Fruit fly (Drosophila melanogaster) whole organism, embryonic: ENCODE measurements around the gene CG4615.

Experiments used
- BEAF-32 ChIP-seq: fragments of 200-800 bp; sonication (Bioruptor generic); optimal IDR thresholded peaks from 3 replicates; lab custom pipeline; 2017; ENCODE audit warnings: missing biosample characterization, missing genetic modification characterization, mild to moderate bottlenecking, moderate library complexity, missing genetic modification reagents
- CG10321 ChIP-seq: fragments of 200-800 bp; sonication (Bioruptor generic); IDR thresholded peaks from 2 replicates; pipeline ENCODE4 v1.3.6; 2022; ENCODE audit warnings: missing biosample characterization, missing genetic modification characterization
- CG10431 ChIP-seq: fragments of 200-800 bp; sonication (Bioruptor generic); optimal IDR thresholded peaks from 3 replicates; lab custom pipeline; 2018; ENCODE audit warnings: missing biosample characterization, mild to moderate bottlenecking, missing genetic modification characterization
- CG10979 ChIP-seq: fragments of 200-800 bp; sonication (Bioruptor generic); optimal IDR thresholded peaks from 2 replicates; lab custom pipeline; 2018; ENCODE audit warnings: missing biosample characterization, mild to moderate bottlenecking, missing genetic modification characterization, moderate library complexity
- CG11085 ChIP-seq: fragments of 200-800 bp; sonication (Bioruptor generic); IDR thresholded peaks from 2 replicates; pipeline ENCODE4 v1.3.6; 2022; ENCODE audit warnings: missing biosample characterization, missing genetic modification characterization
- CG11504 ChIP-seq: fragments of 200-800 bp; sonication (Bioruptor generic); optimal IDR thresholded peaks from 3 replicates; lab custom pipeline; 2019; ENCODE audit warnings: missing biosample characterization, mild to moderate bottlenecking, missing genetic modification characterization, moderate library complexity
- CG11696 ChIP-seq: fragments of 200-800 bp; sonication (Bioruptor generic); IDR thresholded peaks from 2 replicates; pipeline ENCODE4 v1.3.6; 2022; ENCODE audit warnings: missing biosample characterization, missing genetic modification characterization
- CG12744 ChIP-seq: fragments of 200-800 bp; sonication (Bioruptor generic); optimal IDR thresholded peaks from 2 replicates; lab custom pipeline; 2016; ENCODE audit warnings: missing biosample characterization, missing genetic modification characterization
- CG13624 ChIP-seq: fragments of 200-800 bp; sonication (Bioruptor generic); optimal IDR thresholded peaks from 2 replicates; lab custom pipeline; 2016; ENCODE audit warnings: missing biosample characterization, missing genetic modification characterization
- CG14441 ChIP-seq: fragments of 200-800 bp; sonication (Bioruptor generic); IDR thresholded peaks from 2 replicates; pipeline ENCODE4 v1.3.6; 2022; ENCODE audit warnings: missing biosample characterization, missing genetic modification characterization
- CG14860 ChIP-seq: fragments of 200-800 bp; sonication (Bioruptor generic); IDR thresholded peaks from 3 replicates; pipeline ENCODE4 v1.3.6; 2022; ENCODE audit warnings: missing biosample characterization, missing genetic modification characterization; ENCODE audit not compliant: partially characterized antibody
- CG15601 ChIP-seq: fragments of 200-800 bp; sonication (Bioruptor generic); optimal IDR thresholded peaks from 3 replicates; lab custom pipeline; 2019; ENCODE audit warnings: missing biosample characterization, mild to moderate bottlenecking, missing genetic modification characterization, moderate library complexity
- CG1602 ChIP-seq: fragments of 200-800 bp; sonication (Bioruptor generic); optimal IDR thresholded peaks from 3 replicates; lab custom pipeline; 2016; ENCODE audit warnings: missing biosample characterization, missing genetic modification characterization
- CG16813 ChIP-seq: fragments of 200-800 bp; sonication (Bioruptor generic); IDR thresholded peaks from 3 replicates; pipeline ENCODE4 v1.3.6; 2022; ENCODE audit warnings: missing biosample characterization, missing genetic modification characterization; ENCODE audit not compliant: partially characterized antibody
- CG3407 ChIP-seq: fragments of 200-800 bp; sonication (Bioruptor generic); optimal IDR thresholded peaks from 2 replicates; lab custom pipeline; 2018; ENCODE audit warnings: missing biosample characterization, mild to moderate bottlenecking, missing genetic modification characterization
- CG4854 ChIP-seq: fragments of 200-800 bp; sonication (Bioruptor generic); optimal IDR thresholded peaks from 2 replicates; lab custom pipeline; 2016; ENCODE audit warnings: missing biosample characterization, missing genetic modification characterization, inconsistent platforms
- CG6254 ChIP-seq: fragments of 200-800 bp; sonication (Bioruptor generic); optimal IDR thresholded peaks from 3 replicates; lab custom pipeline; 2017; ENCODE audit warnings: mild to moderate bottlenecking, missing biosample characterization, missing genetic modification reagents, missing genetic modification characterization
- CG6689 ChIP-seq: fragments of 200-800 bp; sonication (Bioruptor generic); IDR thresholded peaks from 2 replicates; pipeline ENCODE4 v1.3.6; 2022; ENCODE audit warnings: missing biosample characterization, missing genetic modification characterization
- CG7271 ChIP-seq: fragments of 200-800 bp; sonication (Bioruptor generic); optimal IDR thresholded peaks from 2 replicates; lab custom pipeline; 2018; ENCODE audit warnings: missing biosample characterization, mild to moderate bottlenecking, missing genetic modification characterization, moderate library complexity
- CG7928 ChIP-seq: fragments of 200-800 bp; sonication (Bioruptor generic); optimal IDR thresholded peaks from 2 replicates; lab custom pipeline; 2017; ENCODE audit warnings: missing biosample characterization, mild to moderate bottlenecking, missing genetic modification characterization
- CG8388 ChIP-seq: fragments of 200-800 bp; sonication (Bioruptor generic); optimal IDR thresholded peaks from 2 replicates; lab custom pipeline; 2019; ENCODE audit warnings: missing biosample characterization, mild to moderate bottlenecking, missing genetic modification characterization, moderate library complexity
- CG8944 ChIP-seq: fragments of 200-800 bp; sonication (Bioruptor generic); optimal IDR thresholded peaks from 3 replicates; lab custom pipeline; 2016; ENCODE audit warnings: missing biosample characterization, missing genetic modification characterization
- CHES-1-like ChIP-seq: fragments of 200-800 bp; sonication (Bioruptor generic); optimal IDR thresholded peaks from 2 replicates; lab custom pipeline; 2016; ENCODE audit warnings: missing biosample characterization, missing genetic modification characterization
- Camta ChIP-seq: fragments of 200-800 bp; sonication (Bioruptor generic); optimal IDR thresholded peaks from 2 replicates; lab custom pipeline; 2016; ENCODE audit warnings: missing biosample characterization, missing genetic modification characterization
- Doc2 ChIP-seq: fragments of 200-800 bp; sonication (Bioruptor generic); IDR thresholded peaks from 2 replicates; pipeline ENCODE4 v1.3.6; 2022; ENCODE audit warnings: missing biosample characterization, missing genetic modification characterization
- Elba2 ChIP-seq: fragments of 200-800 bp; sonication (Bioruptor generic); optimal IDR thresholded peaks from 3 replicates; lab custom pipeline; 2016; ENCODE audit warnings: missing biosample characterization, missing genetic modification characterization
- Hr3 ChIP-seq: fragments of 200-800 bp; sonication (Bioruptor generic); optimal IDR thresholded peaks from 3 replicates; lab custom pipeline; 2016; ENCODE audit warnings: missing biosample characterization, missing genetic modification characterization
- MESR4 ChIP-seq: fragments of 200-800 bp; sonication (Bioruptor generic); optimal IDR thresholded peaks from 2 replicates; lab custom pipeline; 2018; ENCODE audit warnings: missing biosample characterization, mild to moderate bottlenecking, missing genetic modification characterization, moderate library complexity
- NC2β ChIP-seq: fragments of 200-800 bp; sonication (Bioruptor generic); optimal IDR thresholded peaks from 2 replicates; lab custom pipeline; 2016; ENCODE audit warnings: missing biosample characterization, missing genetic modification characterization
- Rfx ChIP-seq: fragments of 200-800 bp; sonication (Bioruptor generic); IDR thresholded peaks from 2 replicates; pipeline ENCODE4 v1.3.6; 2022; ENCODE audit warnings: missing biosample characterization, missing genetic modification characterization
- Sry-β ChIP-seq: fragments of 200-800 bp; sonication (Bioruptor generic); optimal IDR thresholded peaks from 2 replicates; lab custom pipeline; 2018; ENCODE audit warnings: missing biosample characterization, mild to moderate bottlenecking, missing genetic modification characterization, moderate library complexity
- YL-1 ChIP-seq: fragments of 200-800 bp; sonication (Bioruptor generic); optimal IDR thresholded peaks from 3 replicates; lab custom pipeline; 2017; ENCODE audit warnings: missing biosample characterization, mild to moderate bottlenecking, missing genetic modification characterization
- ci ChIP-seq: fragments of 200-800 bp; sonication (Bioruptor generic); IDR thresholded peaks from 3 replicates; pipeline ENCODE4 v1.3.6; 2022; ENCODE audit warnings: missing biosample characterization, missing genetic modification characterization
- crol ChIP-seq: fragments of 200-800 bp; sonication (Bioruptor generic); IDR thresholded peaks from 2 replicates; pipeline ENCODE4 v1.3.6; 2022; ENCODE audit warnings: missing biosample characterization, missing genetic modification characterization
- dmrt11E ChIP-seq: fragments of 200-800 bp; sonication (Bioruptor generic); optimal IDR thresholded peaks from 3 replicates; lab custom pipeline; 2018; ENCODE audit warnings: missing biosample characterization, mild to moderate bottlenecking, missing genetic modification characterization, moderate library complexity
- fd64A ChIP-seq: fragments of 200-800 bp; sonication (Bioruptor generic); optimal IDR thresholded peaks from 3 replicates; lab custom pipeline; 2018; ENCODE audit warnings: missing biosample characterization, mild to moderate bottlenecking, missing genetic modification characterization
- gem ChIP-seq: fragments of 200-800 bp; sonication (Bioruptor generic); optimal IDR thresholded peaks from 2 replicates; lab custom pipeline; 2019; ENCODE audit warnings: missing biosample characterization, mild to moderate bottlenecking, missing genetic modification characterization, moderate library complexity
- insv ChIP-seq, 2 experiments: fragments of 200-800 bp; sonication (Bioruptor generic); optimal IDR thresholded peaks; 3 replicates each; lab custom pipeline; 2016 to 2018; ENCODE audit warnings: missing biosample characterization in 2 of 2, missing genetic modification characterization in 2 of 2
- kni ChIP-seq: fragments of 200-800 bp; sonication (Bioruptor generic); optimal IDR thresholded peaks from 3 replicates; lab custom pipeline; 2017; ENCODE audit warnings: mild to moderate bottlenecking, missing biosample characterization, missing genetic modification reagents, missing genetic modification characterization
- lab ChIP-seq: fragments of 200-800 bp; sonication (Bioruptor generic); optimal IDR thresholded peaks from 3 replicates; lab custom pipeline; 2017; ENCODE audit warnings: missing biosample characterization, missing genetic modification characterization, mild to moderate bottlenecking, moderate library complexity, missing genetic modification reagents
- lmd ChIP-seq: fragments of 200-800 bp; sonication (Bioruptor generic); IDR thresholded peaks from 2 replicates; pipeline ENCODE4 v1.3.6; 2022; ENCODE audit warnings: missing biosample characterization, missing genetic modification characterization
- nom ChIP-seq: fragments of 200-800 bp; sonication (Bioruptor generic); optimal IDR thresholded peaks from 2 replicates; lab custom pipeline; 2017; ENCODE audit warnings: missing biosample characterization, missing genetic modification characterization, mild to moderate bottlenecking, moderate library complexity, missing genetic modification reagents
- pho ChIP-seq: fragments of 200-800 bp; sonication (Bioruptor generic); optimal IDR thresholded peaks from 2 replicates; lab custom pipeline; 2016; ENCODE audit warnings: missing biosample characterization, missing genetic modification characterization
- pita ChIP-seq: fragments of 200-800 bp; sonication (Bioruptor generic); optimal IDR thresholded peaks from 2 replicates; lab custom pipeline; 2017; ENCODE audit warnings: missing biosample characterization, mild to moderate bottlenecking, missing genetic modification characterization
- ranshi ChIP-seq: fragments of 200-800 bp; sonication (Bioruptor generic); IDR thresholded peaks from 2 replicates; pipeline ENCODE4 v1.3.6; 2022; ENCODE audit warnings: missing biosample characterization, missing genetic modification characterization
- rib ChIP-seq: fragments of 200-800 bp; sonication (Bioruptor generic); IDR thresholded peaks from 2 replicates; pipeline ENCODE4 v1.3.6; 2022; ENCODE audit warnings: missing biosample characterization, missing genetic modification characterization
- ro ChIP-seq: fragments of 200-800 bp; sonication (Bioruptor generic); IDR thresholded peaks from 2 replicates; pipeline ENCODE4 v1.3.6; 2022; ENCODE audit warnings: missing biosample characterization, missing genetic modification characterization
- row ChIP-seq: fragments of 200-800 bp; sonication (Bioruptor generic); IDR thresholded peaks from 3 replicates; pipeline ENCODE4 v1.3.6; 2022; ENCODE audit warnings: missing biosample characterization, missing genetic modification characterization
- scrt ChIP-seq: fragments of 200-800 bp; sonication (Bioruptor generic); optimal IDR thresholded peaks from 2 replicates; lab custom pipeline; 2018; ENCODE audit warnings: missing biosample characterization, mild to moderate bottlenecking, missing genetic modification characterization, moderate library complexity
- tap ChIP-seq: fragments of 200-800 bp; optimal IDR thresholded peaks from 3 replicates; lab custom pipeline; 2019; ENCODE audit warnings: missing biosample characterization, mild to moderate bottlenecking, missing genetic modification characterization, moderate library complexity

CG4615 gene

DNA sequence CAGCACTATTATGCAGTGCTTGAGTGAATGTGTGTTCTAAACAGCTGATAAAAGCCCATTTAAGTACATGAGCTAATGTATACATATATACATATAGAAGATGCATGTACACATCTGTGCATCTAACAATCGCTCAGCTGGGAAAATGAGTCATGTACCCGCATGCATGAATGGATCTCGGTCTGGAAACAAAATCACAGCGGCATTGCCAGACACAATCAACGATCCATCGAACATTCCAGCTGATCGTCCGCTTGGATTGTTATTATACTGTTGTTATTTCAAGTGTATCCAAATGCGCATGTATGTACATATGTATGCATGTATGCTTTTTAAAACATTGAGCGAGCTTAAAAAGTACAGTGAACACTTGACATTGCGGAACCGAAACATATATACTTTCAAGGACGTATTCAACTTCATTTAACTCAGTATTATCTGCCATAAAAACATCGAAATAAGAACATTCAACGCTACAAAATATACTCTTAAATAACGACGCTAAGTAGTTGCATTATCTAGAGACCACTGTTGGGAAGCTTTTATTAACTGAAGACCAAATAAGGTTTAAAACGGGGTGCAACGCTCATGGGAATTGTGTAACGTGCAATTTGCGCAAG lies 6.7 kb downstream of the CG4615 start (continued):
- TF ChIP-seq BEAF-32 (no peak), NC2β (peak; percentile 55), CG12744 (GFP tag; lab: Kevin White, UChicago) (peak; percentile 8), rib (GFP tag; lab: Robert Waterston, UW) (no peak), CG14441 (peak; percentile 85), kni (GFP tag; lab: Kevin White, UChicago) (peak; percentile 44), CG10431 (GFP tag; lab: Kevin White, UChicago) (peak; percentile 43), Elba2 (GFP tag; lab: Kevin White, UChicago) (no peak), nom (peak; percentile 4), Camta (GFP tag; lab: Kevin White, UChicago) (peak; percentile 58), CG11085 (GFP tag; lab: Robert Waterston, UW) (no peak), gem (peak; percentile 87), CG8944 (peak; percentile 72), Doc2 (GFP tag; lab: Robert Waterston, UW) (no peak), MESR4 (no peak), CG7928 (GFP tag; lab: Kevin White, UChicago) (peak; percentile 43), pho (GFP tag; lab: Kevin White, UChicago) (no peak), lmd (GFP tag; lab: Robert Waterston, UW) (peak; percentile 79), pita (no peak), CHES-1-like (GFP tag; lab: Kevin White, UChicago) (peak; percentile 45), CG4854 (GFP tag; lab: Kevin White, UChicago) (peak; percentile 11), ranshi (GFP tag; lab: Robert Waterston, UW) (peak; percentile 72), row (peak; percentile 81), CG14860 (GFP tag; lab: Robert Waterston, UW) (no peak), CG10321 (GFP tag; lab: Robert Waterston, UW) (peak; percentile 30; the same call in 1 of the 2 replicates), ro (GFP tag; lab: Robert Waterston, UW) (peak; percentile 27; the same call in 1 of the 2 replicates), dmrt11E (tag; lab: Kevin White, UChicago) (peak; percentile 36), CG8388 (GFP tag; lab: Kevin White, UChicago) (peak; percentile 79), crol (GFP tag; lab: Robert Waterston, UW) (no peak), CG16813 (no peak), insv (GFP tag; optimal IDR thresholded peaks at IDR 0.05; lab: Kevin White, UChicago) (no peak), fd64A (GFP tag; lab: Kevin White, UChicago) (peak; percentile 41), CG3407 (GFP tag; lab: Kevin White, UChicago) (peak; percentile 62), tap (tag; lab: Kevin White, UChicago) (peak; percentile 89), CG7271 (peak; percentile 3), Rfx (GFP tag; lab: Robert Waterston, UW) (peak; percentile 82), CG11696 (GFP tag; lab: Robert Waterston, UW) (0 out of 2 replicates have a peak, but pooled peaks have one; percentile 25), CG11504 (peak; percentile 87), CG1602 (peak; percentile 56), ci (peak; percentile 90), CG15601 (tag; lab: Kevin White, UChicago) (peak; percentile 64), CG6689 (GFP tag; lab: Robert Waterston, UW) (peak; percentile 73), YL-1 (GFP tag; lab: Kevin White, UChicago) (no peak), CG6254 (GFP tag; lab: Kevin White, UChicago) (peak; percentile 7), scrt (GFP tag; lab: Kevin White, UChicago) (peak; percentile 43), CG10979 (tag; lab: Kevin White, UChicago) (peak; percentile 71), CG13624 (GFP tag; lab: Kevin White, UChicago) (peak; percentile 73), Sry-β (GFP tag; lab: Kevin White, UChicago) (no peak), lab (GFP tag; lab: Kevin White, UChicago) (peak; percentile 74), Hr3 (GFP tag; lab: Kevin White, UChicago) (peak; percentile 68)
